Worm (Caenorhabditis elegans) whole organism, L4 larva: ENCODE measurements around the gene szy-20.

Experiments used
- D1046.2 ChIP-seq: fragments of 200-800 bp; sonication (Bioruptor generic); IDR thresholded peaks from 2 replicates; pipeline ENCODE4 v1.3.6; 2022; ENCODE audit warnings: missing genetic modification characterization, missing compliant biosample characterization
- T20F7.1 ChIP-seq: fragments of 200-800 bp; sonication (Bioruptor generic); optimal IDR thresholded peaks from 2 replicates; lab custom pipeline; 2018; ENCODE audit warnings: mild to moderate bottlenecking, missing genetic modification characterization, missing compliant biosample characterization
- T26A8.4 ChIP-seq: fragments of 200-800 bp; sonication (Bioruptor generic); IDR thresholded peaks from 2 replicates; pipeline ENCODE4 v1.3.6; 2022; ENCODE audit warnings: missing genetic modification characterization, missing compliant biosample characterization
- Y105C5A.15 ChIP-seq: fragments of 200-800 bp; sonication (Bioruptor generic); IDR thresholded peaks from 2 replicates; pipeline ENCODE4 v1.3.6; 2022; ENCODE audit warnings: missing genetic modification characterization, missing compliant biosample characterization
- Y48G9A.11 ChIP-seq: fragments of 200-800 bp; sonication (Bioruptor generic); IDR thresholded peaks from 2 replicates; pipeline ENCODE4 v1.3.6; 2022; ENCODE audit warnings: missing genetic modification reagents, missing genetic modification characterization, missing compliant biosample characterization
- Y75B8A.6 ChIP-seq: fragments of 200-800 bp; sonication (Bioruptor generic); IDR thresholded peaks from 2 replicates; pipeline ENCODE4 v1.3.6; 2022; ENCODE audit warnings: missing genetic modification reagents, missing genetic modification characterization, missing compliant biosample characterization
- ZK546.5 ChIP-seq, 2 experiments: sonication (generic microtip); optimal IDR thresholded peaks; 2 replicates each; lab custom pipeline; 2017; ENCODE audit warnings: missing biosample characterization in 2 of 2, missing genetic modification characterization in 2 of 2
- aha-1 ChIP-seq: fragments of 150-350 bp; peaks from one replicate; lab custom pipeline; 2014; ENCODE audit warnings: missing biosample characterization, missing genetic modification characterization
- aly-2 ChIP-seq: sonication (generic microtip); optimal IDR thresholded peaks from 2 replicates; lab custom pipeline; 2018; ENCODE audit warnings: missing biosample characterization, missing genetic modification characterization
- ama-1 ChIP-seq: fragments of 150-350 bp; optimal IDR thresholded peaks from 2 replicates; lab custom pipeline; 2014; ENCODE audit warnings: inconsistent platforms, mixed read lengths
- arid-1 ChIP-seq: fragments of 200-800 bp; sonication (Bioruptor generic); conservative IDR thresholded peaks from 2 replicates; pipeline ENCODE4 v1.3.6; 2022; ENCODE audit warnings: missing genetic modification reagents, missing genetic modification characterization, missing compliant biosample characterization
- ceh-20 ChIP-seq: fragments of 200-800 bp; sonication (Bioruptor generic); IDR thresholded peaks from 2 replicates; pipeline ENCODE4 v1.3.6; 2022; ENCODE audit warnings: missing genetic modification reagents, missing genetic modification characterization, missing compliant biosample characterization
- ces-1 ChIP-seq: fragments of 150-350 bp; sonication (generic microtip); optimal IDR thresholded peaks from 4 replicates; lab custom pipeline; 2014; ENCODE audit warnings: missing biosample characterization, missing genetic modification reagents, missing genetic modification characterization
- daf-16 ChIP-seq, 3 experiments: sonication (generic microtip); optimal IDR thresholded peaks; 2 replicates each; lab custom pipeline; 2016 to 2017; ENCODE audit warnings: missing genetic modification characterization in 3 of 3, missing genetic modification reagents in 3 of 3, mild to moderate bottlenecking in 2 of 3, missing compliant biosample characterization in 2 of 3, missing biosample characterization in 1 of 3, moderate library complexity in 1 of 3
- daf-19 ChIP-seq: fragments of 200-800 bp; sonication (Bioruptor generic); conservative IDR thresholded peaks from 2 replicates; pipeline ENCODE4 v1.3.6; 2022; ENCODE audit warnings: missing genetic modification characterization, missing compliant biosample characterization
- daf-8 ChIP-seq: fragments of 200-800 bp; sonication (Bioruptor generic); IDR thresholded peaks from 2 replicates; pipeline ENCODE4 v1.3.6; 2022; ENCODE audit warnings: missing genetic modification characterization, missing compliant biosample characterization
- dmd-8 ChIP-seq: fragments of 200-800 bp; sonication (Bioruptor generic); IDR thresholded peaks from 2 replicates; pipeline ENCODE4 v1.3.6; 2022; ENCODE audit warnings: missing genetic modification characterization, missing compliant biosample characterization
- dpl-1 ChIP-seq: fragments of 150-350 bp; optimal IDR thresholded peaks from 2 replicates; lab custom pipeline; 2014; ENCODE audit warnings: missing biosample characterization, missing genetic modification reagents, missing genetic modification characterization
- dve-1 ChIP-seq: sonication (generic microtip); optimal IDR thresholded peaks from 2 replicates; lab custom pipeline; 2017; ENCODE audit warnings: antibody characterized with exemption, mild to moderate bottlenecking, missing genetic modification characterization, missing compliant biosample characterization; ENCODE audit not compliant: insufficient read depth
- egl-27 ChIP-seq: sonication (generic microtip); optimal IDR thresholded peaks from 3 replicates; lab custom pipeline; 2017; ENCODE audit warnings: missing biosample characterization, missing genetic modification reagents, missing genetic modification characterization
- fkh-10 ChIP-seq: fragments of 150-350 bp; optimal IDR thresholded peaks from 2 replicates; lab custom pipeline; 2014; ENCODE audit warnings: missing biosample characterization, missing genetic modification reagents, missing genetic modification characterization
- gei-8 ChIP-seq: fragments of 200-800 bp; sonication (Bioruptor generic); optimal IDR thresholded peaks from 2 replicates; lab custom pipeline; 2018; ENCODE audit warnings: mild to moderate bottlenecking, missing genetic modification characterization, missing compliant biosample characterization
- hlh-11 ChIP-seq: fragments of 200-800 bp; sonication (Bioruptor generic); optimal IDR thresholded peaks from 2 replicates; lab custom pipeline; 2018; ENCODE audit warnings: mild to moderate bottlenecking, missing genetic modification characterization, missing compliant biosample characterization
- lin-13 ChIP-seq: fragments of 150-350 bp; optimal IDR thresholded peaks from 2 replicates; lab custom pipeline; 2014; ENCODE audit warnings: missing biosample characterization, missing genetic modification reagents, missing genetic modification characterization
- lin-15B ChIP-seq: fragments of 150-350 bp; sonication (generic microtip); optimal IDR thresholded peaks from 3 replicates; lab custom pipeline; 2014; ENCODE audit warnings: missing biosample characterization, missing genetic modification characterization
- lin-29 ChIP-seq: fragments of 200-800 bp; sonication (Bioruptor generic); IDR thresholded peaks from 2 replicates; pipeline ENCODE4 v1.3.6; 2022; ENCODE audit warnings: missing genetic modification reagents, missing genetic modification characterization, missing compliant biosample characterization
- lin-38 ChIP-seq: fragments of 200-800 bp; sonication (Bioruptor generic); IDR thresholded peaks from 2 replicates; pipeline ENCODE4 v1.3.6; 2022; ENCODE audit warnings: missing genetic modification reagents, missing genetic modification characterization, missing compliant biosample characterization
- madf-9 ChIP-seq: fragments of 200-800 bp; sonication (Bioruptor generic); conservative IDR thresholded peaks from 2 replicates; pipeline ENCODE4 v1.3.6; 2022; ENCODE audit warnings: missing genetic modification reagents, missing genetic modification characterization, missing compliant biosample characterization
- nhr-25 ChIP-seq: sonication (generic microtip); optimal IDR thresholded peaks from 2 replicates; lab custom pipeline; 2017; ENCODE audit warnings: missing genetic modification characterization, mild to moderate bottlenecking, missing compliant biosample characterization, antibody characterized with exemption, moderate library complexity, borderline replicate concordance; ENCODE audit not compliant: insufficient read depth
- nhr-28 ChIP-seq: fragments of 150-350 bp; optimal IDR thresholded peaks from 2 replicates; lab custom pipeline; 2014; ENCODE audit warnings: missing biosample characterization, missing genetic modification characterization
- nhr-48 ChIP-seq: sonication (generic microtip); optimal IDR thresholded peaks from 2 replicates; lab custom pipeline; 2016; ENCODE audit warnings: mild to moderate bottlenecking, missing genetic modification characterization, missing compliant biosample characterization
- nhr-76 ChIP-seq: fragments of 150-350 bp; optimal IDR thresholded peaks from 2 replicates; lab custom pipeline; 2014; ENCODE audit warnings: missing biosample characterization, missing genetic modification characterization
- nhr-77 ChIP-seq: fragments of 150-350 bp; optimal IDR thresholded peaks from 2 replicates; lab custom pipeline; 2014; ENCODE audit warnings: missing biosample characterization, missing genetic modification characterization
- sdz-12 ChIP-seq: fragments of 200-800 bp; sonication (Bioruptor generic); optimal IDR thresholded peaks from 2 replicates; lab custom pipeline; 2018; ENCODE audit warnings: mild to moderate bottlenecking, missing genetic modification characterization, missing compliant biosample characterization
- snpc-4 ChIP-seq: fragments of 150-350 bp; optimal IDR thresholded peaks from 2 replicates; lab custom pipeline; 2014; ENCODE audit warnings: missing biosample characterization, missing genetic modification characterization
- spr-1 ChIP-seq: sonication (generic microtip); optimal IDR thresholded peaks from 2 replicates; lab custom pipeline; 2016; ENCODE audit warnings: mild to moderate bottlenecking, missing genetic modification characterization, missing compliant biosample characterization
- spr-3 ChIP-seq: fragments of 200-800 bp; sonication (Bioruptor generic); optimal IDR thresholded peaks from 2 replicates; lab custom pipeline; 2018; ENCODE audit warnings: mild to moderate bottlenecking, missing genetic modification characterization, missing compliant biosample characterization
- tag-97 ChIP-seq: fragments of 200-800 bp; sonication (Bioruptor generic); IDR thresholded peaks from 2 replicates; pipeline ENCODE4 v1.3.6; 2022; ENCODE audit warnings: missing genetic modification characterization, missing compliant biosample characterization
- unc-130 ChIP-seq: sonication (generic microtip); optimal IDR thresholded peaks from 2 replicates; lab custom pipeline; 2016; ENCODE audit warnings: missing genetic modification reagents, missing genetic modification characterization, missing compliant biosample characterization
- unc-39 ChIP-seq: sonication (generic microtip); optimal IDR thresholded peaks from 2 replicates; lab custom pipeline; 2017; ENCODE audit warnings: missing biosample characterization, missing genetic modification characterization
- unc-62 ChIP-seq, 3 experiments: fragments of 150-350 bp in 1 of 3; sonication (generic microtip); optimal IDR thresholded peaks in 2 of 3; peaks in 1 of 3; 1 replicate in 1 of 3; 2 replicates in 2 of 3; lab custom pipeline; 2014 to 2017; ENCODE audit warnings: missing biosample characterization in 3 of 3, missing genetic modification characterization in 3 of 3, missing genetic modification reagents in 3 of 3, missing genotype in 1 of 3
- zfp-2 ChIP-seq: sonication (generic microtip); optimal IDR thresholded peaks from 2 replicates; lab custom pipeline; 2016; ENCODE audit warnings: mild to moderate bottlenecking, missing genetic modification characterization, missing compliant biosample characterization
- zfp-3 ChIP-seq: fragments of 200-800 bp; sonication (Bioruptor generic); conservative IDR thresholded peaks from 2 replicates; pipeline ENCODE4 v1.3.6; 2022; ENCODE audit warnings: missing genetic modification reagents, missing genetic modification characterization, missing compliant biosample characterization
- zip-2 ChIP-seq: fragments of 150-350 bp; optimal IDR thresholded peaks from 2 replicates; lab custom pipeline; 2014; ENCODE audit warnings: missing biosample characterization, missing genetic modification characterization

The szy-20 gene

ce11 chrII:8931405-8932149 is 37.6 kb downstream of the szy-20 start (continued):
- TF ChIP-seq zfp-2 (no peak), fkh-10 (GFP tag; lab: Kevin White, UChicago) (no peak), zip-2 (tag; lab: Kevin White, UChicago) (no peak), madf-9 (GFP tag; lab: Robert Waterston, UW) (0 out of 2 replicates have a peak, but pooled peaks have one; percentile 21), ama-1 (lab: Kevin White, UChicago) (no peak)

DNA sequence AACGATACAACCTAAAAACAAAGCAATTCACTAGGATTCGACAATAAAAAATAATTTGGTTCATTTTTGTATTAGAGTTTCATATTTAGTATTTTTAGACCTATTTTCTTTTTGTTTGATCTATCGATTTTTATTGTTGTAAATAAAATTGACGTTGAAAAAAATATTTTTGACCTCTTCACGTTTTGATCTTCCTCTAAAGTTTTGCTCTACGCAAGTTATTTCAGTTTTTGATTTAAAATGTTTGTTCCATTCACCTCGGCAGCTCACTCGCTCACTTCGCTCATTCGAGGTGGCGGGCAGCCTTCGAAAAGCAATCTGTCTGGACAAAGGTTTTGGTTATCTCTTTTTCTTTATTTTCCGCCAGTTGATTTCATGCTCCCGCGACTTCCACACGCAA is 38.4 kb downstream of the szy-20 start, which contains the start of gene enol-1:
enol-1 (plus strand) TSS at position 235 of the 400 bp plus-strand sequence.
- TF ChIP-seq T20F7.1 (GFP tag; lab: Kevin White, UChicago) (no peak), lin-38 (GFP tag; lab: Robert Waterston, UW) (peak; percentile 32), sdz-12 (GFP tag; lab: Kevin White, UChicago) (no peak), D1046.2 (GFP tag; lab: Robert Waterston, UW) (no peak), ama-1 (lab: Kevin White, UChicago) (peak; percentile 69), unc-39 (tag; lab: Kevin White, UChicago) (no peak), nhr-48 (tag; lab: Kevin White, UChicago) (no peak), daf-8 (GFP tag; lab: Robert Waterston, UW) (no peak), hlh-11 (tag; lab: Kevin White, UChicago) (no peak), Y48G9A.11 (GFP tag; lab: Robert Waterston, UW) (no peak), unc-130 (GFP tag; lab: Kevin White, UChicago) (peak; percentile 15), zfp-3 (GFP tag; lab: Robert Waterston, UW) (no peak)

DNA sequence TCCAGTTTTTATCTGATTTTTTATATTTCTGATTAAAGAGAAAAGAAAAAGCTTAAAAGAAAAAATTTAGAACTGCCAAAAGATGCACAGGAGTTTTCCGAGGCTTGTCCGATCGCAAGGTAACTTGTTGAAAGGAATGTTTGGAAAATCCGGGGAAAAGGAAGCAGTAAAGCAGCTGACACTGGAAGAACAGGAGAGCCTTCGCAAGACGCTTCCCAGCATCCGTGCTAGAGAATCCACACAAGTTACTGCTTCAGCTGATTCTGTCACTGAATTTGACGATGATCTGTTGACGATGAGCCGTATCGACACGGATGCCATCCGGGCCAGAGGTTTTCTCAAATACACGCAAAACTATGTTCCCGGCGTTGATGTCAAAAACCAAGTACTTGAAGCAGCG is 39.4 kb downstream of the szy-20 start, which contains the start of gene mrpl-50:
mrpl-50 (plus strand) TSS at position 71 of the 400 bp plus-strand sequence.
- TF ChIP-seq lin-29 (GFP tag; lab: Robert Waterston, UW) (no peak), tag-97 (GFP tag; lab: Robert Waterston, UW) (no peak), nhr-76 (tag; lab: Kevin White, UChicago) (no peak), aha-1 (peak; percentile 82), daf-16 (GFP tag; optimal IDR thresholded peaks at IDR 0.05; lab: Kevin White, UChicago) (peak in 1 of 2 experiments; percentile 8), daf-16 (tag; optimal IDR thresholded peaks at IDR 0.05; lab: Kevin White, UChicago) (peak; percentile 23), aly-2 (tag; lab: Kevin White, UChicago) (no peak), egl-27 (no peak), lin-13 (GFP tag; lab: Kevin White, UChicago) (no peak), fkh-10 (GFP tag; lab: Kevin White, UChicago) (no peak), D1046.2 (GFP tag; lab: Robert Waterston, UW) (no peak), T26A8.4 (GFP tag; lab: Robert Waterston, UW) (peak; percentile 59; the same call in 1 of the 2 replicates), snpc-4 (no peak), Y105C5A.15 (GFP tag; lab: Robert Waterston, UW) (no peak), Y75B8A.6 (GFP tag; lab: Robert Waterston, UW) (no peak), unc-62 (GFP tag; optimal IDR thresholded peaks at IDR 0.05 in 1 of 2; lab: Kevin White, UChicago) (no peak), unc-62 (tag; optimal IDR thresholded peaks at IDR 0.05; lab: Kevin White, UChicago) (no peak), gei-8 (GFP tag; lab: Kevin White, UChicago) (no peak), spr-1 (no peak), dmd-8 (GFP tag; lab: Robert Waterston, UW) (no peak), ces-1 (GFP tag; lab: Kevin White, UChicago) (no peak), ZK546.5 (tag; optimal IDR thresholded peaks at IDR 0.05; lab: Kevin White, UChicago) (no peak), lin-15B (tag; lab: Kevin White, UChicago) (no peak), spr-3 (GFP tag; lab: Kevin White, UChicago) (no peak), nhr-25 (tag; lab: Kevin White, UChicago) (no peak), zfp-3 (GFP tag; lab: Robert Waterston, UW) (no peak), Y48G9A.11 (GFP tag; lab: Robert Waterston, UW) (peak; percentile 26; the same call in 1 of the 2 replicates), arid-1 (peak; percentile 46; the same call in 1 of the 2 replicates), ceh-20 (no peak), dve-1 (tag; lab: Kevin White, UChicago) (no peak), nhr-28 (tag; lab: Kevin White, UChicago) (no peak), unc-39 (tag; lab: Kevin White, UChicago) (no peak), dpl-1 (GFP tag; lab: Kevin White, UChicago) (no peak), daf-19 (GFP tag; lab: Robert Waterston, UW) (no peak), nhr-77 (no peak), ama-1 (lab: Kevin White, UChicago) (peak; percentile 75), zip-2 (tag; lab: Kevin White, UChicago) (no peak), zfp-2 (no peak)
